Fruit fly (Drosophila melanogaster) whole organism, prepupa: ENCODE results near the gene spirit.

ENCODE experiments used
- Blimp-1 ChIP-seq: fragments of 200-800 bp; sonication (Bioruptor generic); optimal IDR thresholded peaks from 3 replicates; lab custom pipeline; 2017; ENCODE audit warnings: missing biosample characterization, missing genetic modification characterization, mild to moderate bottlenecking, moderate library complexity, missing genetic modification reagents
- CG10631 ChIP-seq: fragments of 200-800 bp; sonication (Bioruptor generic); optimal IDR thresholded peaks from 2 replicates; lab custom pipeline; 2016; ENCODE audit warnings: missing biosample characterization, missing genetic modification characterization
- CG10669 ChIP-seq: fragments of 200-800 bp; sonication (Bioruptor generic); optimal IDR thresholded peaks from 3 replicates; lab custom pipeline; 2018; ENCODE audit warnings: missing biosample characterization, mild to moderate bottlenecking, missing genetic modification characterization, moderate library complexity
- CG11762 ChIP-seq: fragments of 200-800 bp; sonication (Bioruptor generic); optimal IDR thresholded peaks from 3 replicates; lab custom pipeline; 2016; ENCODE audit warnings: missing biosample characterization, missing genetic modification characterization; ENCODE audit not compliant: insufficient read depth
- CG15336 ChIP-seq: fragments of 200-800 bp; sonication (Bioruptor generic); IDR thresholded peaks from 2 replicates; pipeline ENCODE4 v1.3.6; 2022; ENCODE audit warnings: missing biosample characterization, missing genetic modification characterization
- CG16779 ChIP-seq: fragments of 200-800 bp; sonication (Bioruptor generic); optimal IDR thresholded peaks from 3 replicates; lab custom pipeline; 2017; ENCODE audit warnings: missing biosample characterization, mild to moderate bottlenecking, missing genetic modification characterization
- CG3032 ChIP-seq: fragments of 200-800 bp; optimal IDR thresholded peaks from 2 replicates; lab custom pipeline; 2019; ENCODE audit warnings: missing biosample characterization, mild to moderate bottlenecking, missing genetic modification characterization, moderate library complexity
- CG31627 ChIP-seq: fragments of 200-800 bp; sonication (Bioruptor generic); optimal IDR thresholded peaks from 3 replicates; lab custom pipeline; 2016; ENCODE audit warnings: missing biosample characterization, missing genetic modification characterization
- CG32006 ChIP-seq: fragments of 200-800 bp; sonication (Bioruptor generic); optimal IDR thresholded peaks from 3 replicates; lab custom pipeline; 2017; ENCODE audit warnings: missing biosample characterization, mild to moderate bottlenecking, missing genetic modification characterization
- CG34406 ChIP-seq: fragments of 200-800 bp; sonication (Bioruptor generic); optimal IDR thresholded peaks from 3 replicates; lab custom pipeline; 2016; ENCODE audit warnings: missing biosample characterization, missing genetic modification characterization
- CG3919 ChIP-seq: fragments of 200-800 bp; sonication (Bioruptor generic); optimal IDR thresholded peaks from 3 replicates; lab custom pipeline; 2016; ENCODE audit warnings: missing biosample characterization, missing genetic modification characterization
- CG4318 ChIP-seq: fragments of 200-800 bp; sonication (Bioruptor generic); optimal IDR thresholded peaks from 3 replicates; lab custom pipeline; 2017; ENCODE audit warnings: missing biosample characterization, mild to moderate bottlenecking, missing genetic modification characterization
- CG6163 ChIP-seq: fragments of 200-800 bp; sonication (Bioruptor generic); IDR thresholded peaks from 3 replicates; pipeline ENCODE4 v1.3.6; 2022; ENCODE audit warnings: missing biosample characterization, missing genetic modification characterization
- CG6276 ChIP-seq: fragments of 200-800 bp; sonication (Bioruptor generic); optimal IDR thresholded peaks from 2 replicates; lab custom pipeline; 2017; ENCODE audit warnings: missing biosample characterization, mild to moderate bottlenecking, missing genetic modification characterization
- CG6808 ChIP-seq: fragments of 200-800 bp; sonication (Bioruptor generic); optimal IDR thresholded peaks from 3 replicates; lab custom pipeline; 2017; ENCODE audit warnings: missing biosample characterization, missing genetic modification characterization, mild to moderate bottlenecking, moderate library complexity, missing genetic modification reagents
- CG7368 ChIP-seq: fragments of 200-800 bp; sonication (Bioruptor generic); optimal IDR thresholded peaks from 3 replicates; lab custom pipeline; 2016; ENCODE audit warnings: missing biosample characterization, missing genetic modification characterization
- CG8119 ChIP-seq: fragments of 200-800 bp; sonication (Bioruptor generic); IDR thresholded peaks from 3 replicates; pipeline ENCODE4 v1.3.6; 2022; ENCODE audit warnings: missing biosample characterization, missing genetic modification characterization
- CG8319 ChIP-seq: fragments of 200-800 bp; sonication (Bioruptor generic); optimal IDR thresholded peaks from 3 replicates; lab custom pipeline; 2016; ENCODE audit warnings: missing biosample characterization, missing genetic modification characterization
- CG9139 ChIP-seq: fragments of 200-800 bp; sonication (Bioruptor generic); optimal IDR thresholded peaks from 3 replicates; lab custom pipeline; 2017; ENCODE audit warnings: missing biosample characterization, mild to moderate bottlenecking, missing genetic modification characterization
- Eip75B ChIP-seq: fragments of 200-800 bp; sonication (Bioruptor generic); optimal IDR thresholded peaks from 3 replicates; lab custom pipeline; 2016; ENCODE audit warnings: missing biosample characterization, missing genetic modification characterization
- Eip78C ChIP-seq: fragments of 200-800 bp; sonication (Bioruptor generic); peaks from one replicate; lab custom pipeline; 2016; ENCODE audit warnings: missing biosample characterization, missing genetic modification characterization
- Eip93F ChIP-seq: fragments of 200-800 bp; sonication (Bioruptor generic); optimal IDR thresholded peaks from 2 replicates; lab custom pipeline; 2016; ENCODE audit warnings: missing biosample characterization, mild to moderate bottlenecking, missing genetic modification characterization
- Ets21C ChIP-seq: fragments of 200-800 bp; sonication (Bioruptor generic); optimal IDR thresholded peaks from 3 replicates; lab custom pipeline; 2016; ENCODE audit warnings: missing biosample characterization, missing genetic modification characterization
- Ets96B ChIP-seq: fragments of 200-800 bp; optimal IDR thresholded peaks from 2 replicates; lab custom pipeline; 2019; ENCODE audit warnings: missing biosample characterization, mild to moderate bottlenecking, missing genetic modification characterization, moderate library complexity
- Gug ChIP-seq: fragments of 200-800 bp; sonication (Bioruptor generic); IDR thresholded peaks from 2 replicates; pipeline ENCODE4 v1.3.6; 2022; ENCODE audit warnings: missing biosample characterization, missing genetic modification characterization
- Hr38 ChIP-seq: sonication (Bioruptor generic); optimal IDR thresholded peaks from 2 replicates; lab custom pipeline; 2016; ENCODE audit warnings: missing biosample characterization, missing genetic modification characterization
- Hr4 ChIP-seq: fragments of 200-800 bp; sonication (Bioruptor generic); optimal IDR thresholded peaks from 3 replicates; lab custom pipeline; 2016; ENCODE audit warnings: missing biosample characterization, missing genetic modification characterization
- Lpt ChIP-seq: fragments of 200-800 bp; sonication (Bioruptor generic); optimal IDR thresholded peaks from 3 replicates; lab custom pipeline; 2016; ENCODE audit warnings: missing biosample characterization, missing genetic modification characterization
- OdsH ChIP-seq: fragments of 200-800 bp; sonication (Bioruptor generic); optimal IDR thresholded peaks from 3 replicates; lab custom pipeline; 2016; ENCODE audit warnings: missing biosample characterization, missing genetic modification characterization
- Smox ChIP-seq: fragments of 200-800 bp; sonication (Bioruptor generic); optimal IDR thresholded peaks from 3 replicates; lab custom pipeline; 2016; ENCODE audit warnings: missing biosample characterization, missing genetic modification characterization
- Sox102F ChIP-seq: fragments of 200-800 bp; sonication (Bioruptor generic); optimal IDR thresholded peaks from 2 replicates; lab custom pipeline; 2016; ENCODE audit warnings: missing biosample characterization, mild to moderate bottlenecking, missing genetic modification characterization
- Sox14 ChIP-seq: fragments of 200-800 bp; sonication (Bioruptor generic); optimal IDR thresholded peaks from 3 replicates; lab custom pipeline; 2016; ENCODE audit warnings: missing biosample characterization, missing genetic modification characterization
- Sox15 ChIP-seq: fragments of 200-800 bp; sonication (Bioruptor generic); optimal IDR thresholded peaks from 3 replicates; lab custom pipeline; 2016; ENCODE audit warnings: missing biosample characterization, missing genetic modification characterization
- achi ChIP-seq: fragments of 200-800 bp; sonication (Bioruptor generic); optimal IDR thresholded peaks from 3 replicates; lab custom pipeline; 2016; ENCODE audit warnings: missing biosample characterization, missing genetic modification characterization
- cyc ChIP-seq: fragments of 200-800 bp; sonication (Bioruptor generic); optimal IDR thresholded peaks from 3 replicates; lab custom pipeline; 2016; ENCODE audit warnings: missing biosample characterization, missing genetic modification characterization
- dac ChIP-seq: fragments of 200-800 bp; sonication (Bioruptor generic); optimal IDR thresholded peaks from 2 replicates; lab custom pipeline; 2017; ENCODE audit warnings: missing biosample characterization, mild to moderate bottlenecking, missing genetic modification characterization
- dsx ChIP-seq: fragments of 200-800 bp; optimal IDR thresholded peaks from 3 replicates; lab custom pipeline; 2019; ENCODE audit warnings: missing biosample characterization, mild to moderate bottlenecking, missing genetic modification characterization, moderate library complexity; ENCODE audit not compliant: poor library complexity, severe bottlenecking
- eg ChIP-seq: fragments of 200-800 bp; sonication (Bioruptor generic); IDR thresholded peaks from 3 replicates; pipeline ENCODE4 v1.3.6; 2022; ENCODE audit warnings: missing biosample characterization, missing genetic modification characterization
- esn ChIP-seq: fragments of 200-800 bp; sonication (Bioruptor generic); optimal IDR thresholded peaks from 2 replicates; lab custom pipeline; 2016; ENCODE audit warnings: missing biosample characterization, mild to moderate bottlenecking, missing genetic modification characterization, moderate library complexity
- fd59A ChIP-seq: fragments of 200-800 bp; sonication (Bioruptor generic); optimal IDR thresholded peaks from 2 replicates; lab custom pipeline; 2017; ENCODE audit warnings: missing biosample characterization, mild to moderate bottlenecking, missing genetic modification characterization, missing genetic modification reagents
- fd85E ChIP-seq: fragments of 200-800 bp; sonication (Bioruptor generic); optimal IDR thresholded peaks from 3 replicates; lab custom pipeline; 2016; ENCODE audit warnings: missing biosample characterization, missing genetic modification characterization
- fkh ChIP-seq: fragments of 200-800 bp; sonication (Bioruptor generic); optimal IDR thresholded peaks from 3 replicates; lab custom pipeline; 2017; ENCODE audit warnings: missing biosample characterization, mild to moderate bottlenecking, missing genetic modification characterization, moderate library complexity
- lz ChIP-seq: fragments of 200-800 bp; sonication (Bioruptor generic); optimal IDR thresholded peaks from 3 replicates; lab custom pipeline; 2016; ENCODE audit warnings: missing biosample characterization, missing genetic modification characterization
- net ChIP-seq: fragments of 200-800 bp; sonication (Bioruptor generic); optimal IDR thresholded peaks from 3 replicates; lab custom pipeline; 2016; ENCODE audit warnings: missing biosample characterization, missing genetic modification characterization
- pdm3 ChIP-seq: fragments of 200-800 bp; sonication (Bioruptor generic); optimal IDR thresholded peaks from 3 replicates; lab custom pipeline; 2016; ENCODE audit warnings: missing biosample characterization, missing genetic modification characterization
- salr ChIP-seq, 2 experiments: fragments of 200-800 bp; sonication (Bioruptor generic); optimal IDR thresholded peaks; 3 replicates each; lab custom pipeline; 2016 to 2018; ENCODE audit warnings: missing biosample characterization in 2 of 2, missing genetic modification characterization in 2 of 2, mild to moderate bottlenecking in 1 of 2
- spab ChIP-seq: fragments of 200-800 bp; sonication (Bioruptor generic); optimal IDR thresholded peaks from 2 replicates; lab custom pipeline; 2017; ENCODE audit warnings: missing biosample characterization, mild to moderate bottlenecking, missing genetic modification characterization, missing genetic modification reagents
- ss ChIP-seq, 2 experiments: fragments of 200-800 bp; sonication (Bioruptor generic); optimal IDR thresholded peaks; 2 replicates in 1 of 2; 3 replicates in 1 of 2; lab custom pipeline; 2017 to 2018; ENCODE audit warnings: mild to moderate bottlenecking in 2 of 2, missing biosample characterization in 2 of 2, missing genetic modification characterization in 2 of 2, moderate library complexity in 1 of 2
- svp ChIP-seq: fragments of 200-800 bp; sonication (Bioruptor generic); peaks from one replicate; lab custom pipeline; 2016; ENCODE audit warnings: missing biosample characterization, missing genetic modification characterization
- topi ChIP-seq: fragments of 200-800 bp; sonication (Bioruptor generic); optimal IDR thresholded peaks from 3 replicates; lab custom pipeline; 2016; ENCODE audit warnings: missing biosample characterization, missing genetic modification characterization
- vri ChIP-seq: fragments of 200-800 bp; sonication (Bioruptor generic); optimal IDR thresholded peaks from 3 replicates; lab custom pipeline; 2016; ENCODE audit warnings: missing biosample characterization, mild to moderate bottlenecking, missing genetic modification characterization

spirit gene

dm6 chrX:8533589-8534320, 39.6 kb downstream of the spirit start:
- no peak for TF ChIP-seq Sox102F (GFP tag; lab: Kevin White, UChicago)
- peak; percentile 0 for TF ChIP-seq CG3032
- TF ChIP-seq CG6276 (GFP tag; lab: Kevin White, UChicago): peak; percentile 75
- no peak for TF ChIP-seq fd85E (GFP tag; lab: Kevin White, UChicago)
- peak; percentile 32 for TF ChIP-seq CG10631 (GFP tag; lab: Kevin White, UChicago)
- TF ChIP-seq CG32006: peak; percentile 76
- no peak for TF ChIP-seq fkh (GFP tag; lab: Kevin White, UChicago)
- TF ChIP-seq spab: no peak
- TF ChIP-seq CG34406 (GFP tag; lab: Kevin White, UChicago): no peak
- peak; percentile 14 for TF ChIP-seq cyc (GFP tag; lab: Kevin White, UChicago)
- no peak for TF ChIP-seq Eip75B (GFP tag; lab: Kevin White, UChicago)
- peak; percentile 76 for TF ChIP-seq Hr4 (GFP tag; lab: Kevin White, UChicago)
- TF ChIP-seq CG9139 (GFP tag; lab: Kevin White, UChicago): no peak
- peak; percentile 88 for TF ChIP-seq CG6163 (GFP tag; lab: Robert Waterston, UW)
- TF ChIP-seq Hr38: no peak
- no peak for TF ChIP-seq CG6808 (GFP tag; lab: Kevin White, UChicago)
- TF ChIP-seq vri: no peak
- TF ChIP-seq OdsH (GFP tag; lab: Kevin White, UChicago): peak; percentile 63
- no peak for TF ChIP-seq Blimp-1 (GFP tag; lab: Kevin White, UChicago)
- no peak for TF ChIP-seq lz (GFP tag; lab: Kevin White, UChicago)
- no peak for TF ChIP-seq Sox15 (GFP tag; lab: Kevin White, UChicago)
- no peak for TF ChIP-seq fd59A (GFP tag; lab: Kevin White, UChicago)
- TF ChIP-seq CG16779 (tag; lab: Kevin White, UChicago): no peak
- TF ChIP-seq Gug: peak; percentile 78
- no peak for TF ChIP-seq CG11762 (GFP tag; lab: Kevin White, UChicago)
- peak; percentile 56 for TF ChIP-seq net
- TF ChIP-seq esn (GFP tag; lab: Kevin White, UChicago): peak; percentile 8
- peak; percentile 81 for TF ChIP-seq CG8119 (GFP tag; lab: Robert Waterston, UW)
- TF ChIP-seq CG31627 (GFP tag; lab: Kevin White, UChicago): peak; percentile 31
- TF ChIP-seq dac (GFP tag; lab: Kevin White, UChicago): no peak
- TF ChIP-seq CG3919 (GFP tag; lab: Kevin White, UChicago): peak; percentile 43
- TF ChIP-seq salr (GFP tag; optimal IDR thresholded peaks at IDR 0.05; lab: Kevin White, UChicago): peak in 1 of 2 experiments; percentile 65
- TF ChIP-seq Smox: no peak
- TF ChIP-seq CG10669: peak; percentile 0
- TF ChIP-seq pdm3 (GFP tag; lab: Kevin White, UChicago): peak; percentile 59
- peak; percentile 52 for TF ChIP-seq Lpt (GFP tag; lab: Kevin White, UChicago)
- peak; percentile 96 for TF ChIP-seq eg (GFP tag; lab: Robert Waterston, UW)
- no peak for TF ChIP-seq CG8319
- TF ChIP-seq Ets96B: no peak
- TF ChIP-seq CG15336 (GFP tag; lab: Robert Waterston, UW): peak; percentile 90
- TF ChIP-seq achi (GFP tag; lab: Kevin White, UChicago): peak; percentile 47
- peak; percentile 30 for TF ChIP-seq svp (GFP tag; lab: Kevin White, UChicago)
- TF ChIP-seq dsx (GFP tag; lab: Kevin White, UChicago): no peak
- TF ChIP-seq Ets21C (GFP tag; lab: Kevin White, UChicago): no peak
- no peak for TF ChIP-seq CG7368 (GFP tag; lab: Kevin White, UChicago)
- peak; percentile 41 for TF ChIP-seq Sox14 (GFP tag; lab: Kevin White, UChicago)
- no peak for TF ChIP-seq ss (GFP tag; optimal IDR thresholded peaks at IDR 0.05; lab: Kevin White, UChicago)
- TF ChIP-seq Eip93F (GFP tag; lab: Kevin White, UChicago): no peak
- peak; percentile 48 for TF ChIP-seq CG4318 (GFP tag; lab: Kevin White, UChicago)
- TF ChIP-seq Eip78C (GFP tag; lab: Kevin White, UChicago): peak; percentile 74
- peak; percentile 9 for TF ChIP-seq topi
